Fruit fly (Drosophila melanogaster): Measurements from ENCODE around the gene HemK1.

DNA sequence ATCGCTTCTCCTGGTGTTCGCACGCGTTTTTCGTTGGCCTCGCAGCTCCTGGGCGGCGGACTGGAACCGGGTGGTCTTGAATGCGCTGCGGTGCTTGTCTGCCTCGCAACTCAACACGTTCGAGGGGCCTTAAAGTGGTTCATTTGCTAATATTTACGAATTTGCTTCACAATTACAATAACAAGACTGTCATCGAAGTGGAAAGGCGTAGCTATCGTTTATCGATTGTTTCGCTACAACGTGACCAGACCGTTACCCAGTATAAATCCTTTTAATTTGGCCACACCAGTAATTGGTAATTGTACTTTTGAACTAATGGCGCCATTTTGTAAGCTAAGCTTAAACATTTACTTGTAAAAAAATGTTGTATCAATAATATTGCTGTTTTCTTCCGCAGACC is 9.3 kb upstream of the HemK1 start, which contains the start of gene CG9536:
- no peak for TF ChIP-seq CTCF (optimal IDR thresholded peaks at IDR 0.05)
- TF ChIP-seq CG8478 (optimal IDR thresholded peaks at IDR 0.05) = no peak

All from S2 (cell line).